Worm (Caenorhabditis elegans) whole organism, young adult: ENCODE data around the gene thn-1.

Experiments used
- B0019.2 ChIP-seq: fragments of 200-800 bp; sonication (Bioruptor generic); conservative IDR thresholded peaks from 2 replicates; pipeline ENCODE4 v1.3.6; 2022; ENCODE audit warnings: missing genetic modification reagents, missing genetic modification characterization, missing compliant biosample characterization
- B0261.1 ChIP-seq: sonication (generic microtip); optimal IDR thresholded peaks from 2 replicates; lab custom pipeline; 2016; ENCODE audit warnings: mild to moderate bottlenecking, missing genetic modification characterization, moderate library complexity, missing compliant biosample characterization
- B0336.3 ChIP-seq: fragments of 200-800 bp; sonication (Bioruptor generic); IDR thresholded peaks from 2 replicates; pipeline ENCODE4 v1.3.6; 2022; ENCODE audit warnings: missing genetic modification characterization, missing compliant biosample characterization
- C17E4.6 ChIP-seq: fragments of 200-800 bp; sonication (Bioruptor generic); IDR thresholded peaks from 2 replicates; pipeline ENCODE4 v1.3.6; 2022; ENCODE audit warnings: missing genetic modification reagents, missing genetic modification characterization, missing compliant biosample characterization
- F33H1.4 ChIP-seq: fragments of 200-800 bp; sonication (Bioruptor generic); IDR thresholded peaks from 2 replicates; pipeline ENCODE4 v1.3.6; 2022; ENCODE audit warnings: missing genetic modification reagents, missing genetic modification characterization, missing compliant biosample characterization
- F39B2.1 ChIP-seq: fragments of 200-800 bp; sonication (Bioruptor generic); IDR thresholded peaks from 2 replicates; pipeline ENCODE4 v1.3.6; 2022; ENCODE audit warnings: missing genetic modification reagents, missing genetic modification characterization, missing compliant biosample characterization
- K12H6.12 ChIP-seq: fragments of 200-800 bp; sonication (Bioruptor generic); optimal IDR thresholded peaks from 2 replicates; lab custom pipeline; 2018; ENCODE audit warnings: mild to moderate bottlenecking, missing genetic modification characterization, missing compliant biosample characterization
- T07F8.4 ChIP-seq: sonication (generic microtip); optimal IDR thresholded peaks from 2 replicates; lab custom pipeline; 2016; ENCODE audit warnings: mild to moderate bottlenecking, missing genetic modification characterization, moderate library complexity, missing compliant biosample characterization
- Y67H2A.10 ChIP-seq: fragments of 200-800 bp; sonication (Bioruptor generic); conservative IDR thresholded peaks from 2 replicates; pipeline ENCODE4 v1.3.6; 2022; ENCODE audit warnings: missing genetic modification reagents, missing genetic modification characterization, missing compliant biosample characterization
- Y95B8A.8 ChIP-seq: fragments of 200-800 bp; sonication (Bioruptor generic); IDR thresholded peaks from 2 replicates; pipeline ENCODE4 v1.3.6; 2022; ENCODE audit warnings: missing genetic modification reagents, missing genetic modification characterization, missing compliant biosample characterization
- ZK185.1 ChIP-seq: sonication (generic microtip); optimal IDR thresholded peaks from 2 replicates; lab custom pipeline; 2016; ENCODE audit warnings: mild to moderate bottlenecking, missing genetic modification characterization, missing compliant biosample characterization; ENCODE audit not compliant: poor library complexity, severe bottlenecking
- ceh-27 ChIP-seq: fragments of 200-800 bp; sonication (Bioruptor generic); optimal IDR thresholded peaks from 2 replicates; lab custom pipeline; 2018; ENCODE audit warnings: mild to moderate bottlenecking, missing genetic modification characterization, moderate library complexity, missing compliant biosample characterization
- ceh-58 ChIP-seq: fragments of 200-800 bp; sonication (Bioruptor generic); IDR thresholded peaks from 2 replicates; pipeline ENCODE4 v1.3.6; 2022; ENCODE audit warnings: missing genetic modification characterization, missing compliant biosample characterization
- chd-7 ChIP-seq: sonication (generic microtip); optimal IDR thresholded peaks from 2 replicates; lab custom pipeline; 2016; ENCODE audit warnings: mild to moderate bottlenecking, missing genetic modification characterization, moderate library complexity, missing compliant biosample characterization
- dox-1 ChIP-seq: fragments of 200-800 bp; sonication (Bioruptor generic); IDR thresholded peaks from 2 replicates; pipeline ENCODE4 v1.3.6; 2022; ENCODE audit warnings: missing genetic modification reagents, missing genetic modification characterization, missing compliant biosample characterization
- ekl-4 ChIP-seq: fragments of 200-800 bp; sonication (Bioruptor generic); IDR thresholded peaks from 2 replicates; pipeline ENCODE4 v1.3.6; 2022; ENCODE audit warnings: missing genetic modification reagents, missing genetic modification characterization, missing compliant biosample characterization
- gei-17 ChIP-seq: fragments of 200-800 bp; sonication (Bioruptor generic); optimal IDR thresholded peaks from 2 replicates; lab custom pipeline; 2018; ENCODE audit warnings: mild to moderate bottlenecking, missing genetic modification characterization, missing compliant biosample characterization
- let-607 ChIP-seq, 2 experiments: fragments of 200-800 bp in 1 of 2; sonication (Bioruptor generic) in 1 of 2; sonication (generic microtip) in 1 of 2; optimal IDR thresholded peaks; 2 replicates each; lab custom pipeline; 2016 to 2018; ENCODE audit warnings: mild to moderate bottlenecking in 2 of 2, missing compliant biosample characterization in 2 of 2, missing genetic modification characterization in 2 of 2, moderate library complexity in 2 of 2, missing genotype in 1 of 2
- madf-10 ChIP-seq: sonication (generic microtip); optimal IDR thresholded peaks from 2 replicates; lab custom pipeline; 2016; ENCODE audit warnings: mild to moderate bottlenecking, missing genetic modification characterization, missing compliant biosample characterization
- madf-8 ChIP-seq: fragments of 200-800 bp; sonication (Bioruptor generic); conservative IDR thresholded peaks from 2 replicates; pipeline ENCODE4 v1.3.6; 2022; ENCODE audit warnings: missing genetic modification reagents, missing genetic modification characterization, missing compliant biosample characterization
- mcd-1 ChIP-seq: fragments of 200-800 bp; sonication (Bioruptor generic); IDR thresholded peaks from 2 replicates; pipeline ENCODE4 v1.3.6; 2022; ENCODE audit warnings: missing genetic modification reagents, missing genetic modification characterization, missing compliant biosample characterization
- mes-4 ChIP-seq: sonication (generic microtip); optimal IDR thresholded peaks from 2 replicates; lab custom pipeline; 2016; ENCODE audit warnings: missing genotype, missing genetic modification characterization, missing compliant biosample characterization
- mxl-1 ChIP-seq: sonication (generic microtip); optimal IDR thresholded peaks from 2 replicates; lab custom pipeline; 2016; ENCODE audit warnings: missing genetic modification characterization, missing compliant biosample characterization
- nhr-80 ChIP-seq: sonication (generic microtip); optimal IDR thresholded peaks from 2 replicates; lab custom pipeline; 2016; ENCODE audit warnings: missing genetic modification characterization, missing compliant biosample characterization
- pbrm-1 ChIP-seq: fragments of 200-800 bp; sonication (Bioruptor generic); IDR thresholded peaks from 2 replicates; pipeline ENCODE4 v1.3.6; 2022; ENCODE audit warnings: missing genetic modification reagents, missing genetic modification characterization, missing compliant biosample characterization
- pha-4 ChIP-seq: fragments of 150-350 bp; sonication (generic microtip); optimal IDR thresholded peaks from 2 replicates; lab custom pipeline; 2014; ENCODE audit warnings: missing biosample characterization, missing genetic modification reagents, missing genetic modification characterization
- rpc-1 ChIP-seq, 2 experiments: fragments of 150-350 bp in 1 of 2; sonication (generic microtip) in 1 of 2; optimal IDR thresholded peaks; 2 replicates each; lab custom pipeline; 2014 to 2018; ENCODE audit warnings: missing biosample characterization in 1 of 2, missing genetic modification characterization in 1 of 2, missing genetic modification reagents in 1 of 2, missing genotype in 1 of 2
- snpc-1.3 ChIP-seq: sonication (generic microtip); optimal IDR thresholded peaks from 2 replicates; lab custom pipeline; 2017; ENCODE audit warnings: missing genetic modification characterization, mild to moderate bottlenecking, missing compliant biosample characterization, antibody characterized with exemption, moderate library complexity, missing genotype, missing genetic modification reagents; ENCODE audit not compliant: insufficient read depth
- snpc-4 ChIP-seq, 5 experiments: fragments of 150-350 bp in 1 of 5; sonication (generic microtip) in 4 of 5; optimal IDR thresholded peaks; 2 replicates each; lab custom pipeline; 2014 to 2018; ENCODE audit warnings: missing genetic modification characterization in 5 of 5, missing biosample characterization in 3 of 5, antibody characterized with exemption in 2 of 5, mild to moderate bottlenecking in 2 of 5, missing compliant biosample characterization in 2 of 5, missing genotype in 2 of 5, moderate library complexity in 2 of 5, missing genetic modification reagents in 1 of 5
- somi-1 ChIP-seq: fragments of 200-800 bp; sonication (Bioruptor generic); optimal IDR thresholded peaks from 2 replicates; lab custom pipeline; 2018; ENCODE audit warnings: mild to moderate bottlenecking, missing genetic modification characterization, missing compliant biosample characterization
- sptf-2 ChIP-seq: fragments of 200-800 bp; sonication (Bioruptor generic); optimal IDR thresholded peaks from 2 replicates; lab custom pipeline; 2018; ENCODE audit warnings: mild to moderate bottlenecking, missing genetic modification characterization, missing compliant biosample characterization
- unc-62 ChIP-seq: fragments of 150-350 bp; optimal IDR thresholded peaks from 2 replicates; lab custom pipeline; 2014; ENCODE audit warnings: missing biosample characterization, missing genetic modification reagents, missing genetic modification characterization
- zim-3 ChIP-seq: sonication (generic microtip); optimal IDR thresholded peaks from 2 replicates; lab custom pipeline; 2017; ENCODE audit warnings: mild to moderate bottlenecking, missing genetic modification characterization, moderate library complexity, missing compliant biosample characterization
- ztf-22 ChIP-seq: fragments of 200-800 bp; sonication (Bioruptor generic); optimal IDR thresholded peaks from 2 replicates; lab custom pipeline; 2018; ENCODE audit warnings: mild to moderate bottlenecking, missing genetic modification characterization, moderate library complexity, missing compliant biosample characterization

thn-1 gene

ce11 chrIV:12376021-12376420 lies 3.9 kb upstream of the thn-1 start, which contains the start of gene atz-1:
Gene atz-1, minus strand, starts transcription at chrIV:12376121.
- TF ChIP-seq B0019.2 (GFP tag; lab: Robert Waterston, UW) (no peak), ZK185.1 (no peak), F39B2.1 (GFP tag; lab: Robert Waterston, UW) (no peak), ztf-22 (GFP tag; lab: Kevin White, UChicago) (no peak), madf-8 (GFP tag; lab: Robert Waterston, UW) (no peak), chd-7 (tag; lab: Kevin White, UChicago) (no peak), mes-4 (tag; lab: Kevin White, UChicago) (no peak), pbrm-1 (GFP tag; lab: Robert Waterston, UW) (no peak), C17E4.6 (no peak), T07F8.4 (tag; lab: Kevin White, UChicago) (no peak), ceh-58 (GFP tag; lab: Robert Waterston, UW) (no peak)

- TF ChIP-seq snpc-1.3 (tag; lab: Kevin White, UChicago) (no peak), unc-62 (no peak), nhr-80 (tag; lab: Kevin White, UChicago) (peak; percentile 67), let-607 (tag; optimal IDR thresholded peaks at IDR 0.05; lab: Kevin White, UChicago) (no peak), ztf-22 (GFP tag; lab: Kevin White, UChicago) (no peak)
Measured at ce11 chrIV:12378919-12379318, 965 bp upstream of the thn-1 start.

ce11 chrIV:12382864-12383263 lies 3.0 kb downstream of the thn-1 start, which contains the start of gene thn-2:
Gene thn-2, plus strand, starts transcription at chrIV:12383170.
- TF ChIP-seq snpc-4 (GFP tag; optimal IDR thresholded peaks at IDR 0.05; lab: Kevin White, UChicago) (no peak), snpc-4 (tag; optimal IDR thresholded peaks at IDR 0.05; lab: Kevin White, UChicago) (no peak), zim-3 (tag; lab: Kevin White, UChicago) (no peak), nhr-80 (tag; lab: Kevin White, UChicago) (peak; percentile 71), ceh-27 (no peak), K12H6.12 (no peak), snpc-1.3 (tag; lab: Kevin White, UChicago) (no peak), Y95B8A.8 (GFP tag; lab: Robert Waterston, UW) (no peak), dox-1 (peak; percentile 25; the same call in 1 of the 2 replicates), Y67H2A.10 (GFP tag; lab: Robert Waterston, UW) (no peak), mcd-1 (GFP tag; lab: Robert Waterston, UW) (no peak), somi-1 (no peak), ekl-4 (no peak), B0261.1 (tag; lab: Kevin White, UChicago) (no peak), madf-10 (tag; lab: Kevin White, UChicago) (no peak), gei-17 (GFP tag; lab: Kevin White, UChicago) (no peak), T07F8.4 (tag; lab: Kevin White, UChicago) (no peak), rpc-1 (optimal IDR thresholded peaks at IDR 0.05; lab: Kevin White, UChicago) (no peak), rpc-1 (tag; optimal IDR thresholded peaks at IDR 0.05; lab: Kevin White, UChicago) (no peak)

ce11 chrIV:12385061-12385460 lies 5.2 kb downstream of the thn-1 start, which contains the start of gene F28D1.6:
Gene F28D1.6, minus strand, starts transcription at chrIV:12385161.
- TF ChIP-seq mxl-1 (tag; lab: Kevin White, UChicago) (no peak), F33H1.4 (GFP tag; lab: Robert Waterston, UW) (no peak), Y67H2A.10 (GFP tag; lab: Robert Waterston, UW) (no peak), pha-4 (tag; lab: Kevin White, UChicago) (no peak), B0336.3 (no peak), sptf-2 (no peak)
